Fruit fly (Drosophila melanogaster): ENCODE measurements around the gene AdamTS-B.

Gene AdamTS-B

DNA sequence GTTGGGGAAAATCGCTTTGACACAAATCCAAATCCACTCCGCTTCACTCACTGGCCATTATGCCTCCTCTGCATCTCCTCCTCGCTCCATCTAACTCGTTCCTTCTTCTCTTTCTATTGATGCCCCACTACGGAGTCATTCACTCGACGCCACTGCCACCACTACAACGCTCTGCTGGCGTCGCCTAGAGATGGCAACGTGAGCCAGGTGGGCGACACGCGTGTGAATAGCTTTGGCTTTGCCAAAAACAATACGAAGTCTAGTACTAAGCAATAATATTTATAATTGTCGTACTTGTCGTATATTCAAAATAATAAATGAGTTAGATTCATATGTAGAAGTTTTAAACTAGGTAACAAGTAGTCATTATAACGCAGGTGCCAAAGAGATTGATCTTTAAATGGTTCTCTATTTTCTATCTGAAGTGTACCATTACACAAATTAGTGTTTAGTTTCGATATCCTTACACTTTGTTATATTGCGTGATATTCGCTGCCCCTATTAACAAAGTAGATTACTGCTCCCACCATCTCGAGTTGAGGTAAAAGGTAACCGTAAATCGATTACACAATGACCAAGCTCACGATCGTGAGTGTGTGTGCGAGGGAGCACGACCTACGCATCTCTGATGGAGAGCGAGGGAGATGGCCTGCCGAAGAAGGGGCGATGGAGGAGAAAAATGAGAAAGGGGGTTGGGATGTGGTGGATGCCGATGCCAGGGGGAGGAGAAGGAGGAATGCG lies 46.8 kb downstream of the AdamTS-B start (continued):
- peak; percentile 69 for TF ChIP-seq Scr (GFP tag; IDR thresholded peaks at IDR 0.05; ENCODE audit: partially characterized antibody)
- no peak for TF ChIP-seq bab2 (GFP tag; optimal IDR thresholded peaks at IDR 0.05)
- no peak for TF ChIP-seq CG10543 (GFP tag; optimal IDR thresholded peaks at IDR 0.05)
- TF ChIP-seq CHES-1-like (GFP tag; optimal IDR thresholded peaks at IDR 0.05), result no peak
- no peak for TF ChIP-seq trh (GFP tag; optimal IDR thresholded peaks at IDR 0.05)
- TF ChIP-seq CG8359 (GFP tag; optimal IDR thresholded peaks at IDR 0.05; ENCODE audit: borderline replicate concordance), result no peak
- TF ChIP-seq CG18764 (GFP tag; optimal IDR thresholded peaks at IDR 0.05), result no peak
- peak in 1 of 2 experiments; percentile 1 for TF ChIP-seq Hr51 (GFP tag; optimal IDR thresholded peaks at IDR 0.05)
- no peak for TF ChIP-seq CG11085 (GFP tag; IDR thresholded peaks at IDR 0.05)
- no peak for TF ChIP-seq CG11093 (GFP tag; IDR thresholded peaks at IDR 0.05)
- no peak for TF ChIP-seq CG11560 (tag; IDR thresholded peaks at IDR 0.05)
- TF ChIP-seq CG1602 (GFP tag; optimal IDR thresholded peaks at IDR 0.05), result peak; percentile 17
- TF ChIP-seq CG33557 (GFP tag; optimal IDR thresholded peaks at IDR 0.05), result no peak
- no peak for TF ChIP-seq NC2α (GFP tag; optimal IDR thresholded peaks at IDR 0.05)
- peak; percentile 5 for TF ChIP-seq Atf-2 (GFP tag; optimal IDR thresholded peaks at IDR 0.05)
- no peak for TF ChIP-seq bigmax (GFP tag; optimal IDR thresholded peaks at IDR 0.05)
- TF ChIP-seq H2.0 (GFP tag; IDR thresholded peaks at IDR 0.05), result peak; percentile 29; the same call in 1 of the 2 replicates
- TF ChIP-seq chn (GFP tag; optimal IDR thresholded peaks at IDR 0.05), result no peak
- TF ChIP-seq wor (GFP tag; IDR thresholded peaks at IDR 0.05), result no peak
- TF ChIP-seq CG18011 (GFP tag; optimal IDR thresholded peaks at IDR 0.05), result no peak
- TF ChIP-seq CG10462 (GFP tag; optimal IDR thresholded peaks at IDR 0.05), result no peak
- 0 out of 3 replicates have a peak, but pooled peaks have one; percentile 22 for TF ChIP-seq CG7357 (GFP tag; IDR thresholded peaks at IDR 0.05)
- no peak for TF ChIP-seq otp (GFP tag; IDR thresholded peaks at IDR 0.05)
- TF ChIP-seq CG12769 (tag; optimal IDR thresholded peaks at IDR 0.05), result peak; percentile 34
- TF ChIP-seq cg (GFP tag; optimal IDR thresholded peaks at IDR 0.05), result no peak
- TF ChIP-seq dan (GFP tag; IDR thresholded peaks at IDR 0.05), result no peak
- no peak for TF ChIP-seq Neu2 (GFP tag; optimal IDR thresholded peaks at IDR 0.05; ENCODE audit: borderline replicate concordance)
- TF ChIP-seq amos (GFP tag; IDR thresholded peaks at IDR 0.05; ENCODE audit: partially characterized antibody), result peak; percentile 62
- no peak for TF ChIP-seq stc (GFP tag; IDR thresholded peaks at IDR 0.05)
- no peak for TF ChIP-seq CG13624 (GFP tag; optimal IDR thresholded peaks at IDR 0.05)
- TF ChIP-seq hbn (GFP tag; IDR thresholded peaks at IDR 0.05; ENCODE audit: partially characterized antibody), result peak; percentile 47
- TF ChIP-seq CG1832 (GFP tag; optimal IDR thresholded peaks at IDR 0.05), result peak; percentile 79
- TF ChIP-seq sob (GFP tag; IDR thresholded peaks at IDR 0.05), result peak; percentile 17; the same call in 1 of the 2 replicates
- TF ChIP-seq CG17385 (GFP tag; optimal IDR thresholded peaks at IDR 0.05), result no peak
- TF ChIP-seq dpn (GFP tag; optimal IDR thresholded peaks at IDR 0.05), result peak in 1 of 2 experiments; percentile 4
- no peak for TF ChIP-seq Bteb2 (GFP tag; optimal IDR thresholded peaks at IDR 0.05)
- TF ChIP-seq CG6791 (GFP tag; IDR thresholded peaks at IDR 0.05; ENCODE audit: partially characterized antibody), result peak; percentile 21; the same call in 2 of the 3 replicates
- no peak for TF ChIP-seq Ravus (GFP tag; IDR thresholded peaks at IDR 0.05)
- no peak for TF ChIP-seq CG2889 (GFP tag; IDR thresholded peaks at IDR 0.05)
- TF ChIP-seq Sry-β (GFP tag; optimal IDR thresholded peaks at IDR 0.05), result peak; percentile 86
- TF ChIP-seq CG11695 (GFP tag; IDR thresholded peaks at IDR 0.05), result 0 out of 3 replicates have a peak, but pooled peaks have one; percentile 8
- TF ChIP-seq lbe (GFP tag; optimal IDR thresholded peaks at IDR 0.05), result no peak
- TF ChIP-seq Dek (tag; optimal IDR thresholded peaks at IDR 0.05), result no peak
- peak; percentile 23 for TF ChIP-seq zfh2 (GFP tag; optimal IDR thresholded peaks at IDR 0.05)
- TF ChIP-seq CG32532 (GFP tag; IDR thresholded peaks at IDR 0.05), result peak; percentile 38
- no peak for TF ChIP-seq NfI (GFP tag; optimal IDR thresholded peaks at IDR 0.05)
- peak; percentile 17 for TF ChIP-seq az2 (GFP tag; optimal IDR thresholded peaks at IDR 0.05)
- no peak for TF ChIP-seq wek (GFP tag; optimal IDR thresholded peaks at IDR 0.05)
- peak; percentile 44 for TF ChIP-seq CG7556 (GFP tag; optimal IDR thresholded peaks at IDR 0.05)
